Fruit fly (Drosophila melanogaster) whole organism, embryonic: Measurements from ENCODE around the gene CG13454.

ENCODE experiments used
- B-H2 ChIP-seq: fragments of 200-800 bp; sonication (Bioruptor generic); optimal IDR thresholded peaks from 2 replicates; lab custom pipeline; 2018; ENCODE audit warnings: missing biosample characterization, mild to moderate bottlenecking, missing genetic modification characterization
- CG10274 ChIP-seq: fragments of 200-800 bp; sonication (Bioruptor generic); optimal IDR thresholded peaks from 3 replicates; lab custom pipeline; 2017; ENCODE audit warnings: missing biosample characterization, mild to moderate bottlenecking, missing genetic modification characterization
- CG10959 ChIP-seq: fragments of 200-800 bp; sonication (Bioruptor generic); IDR thresholded peaks from 2 replicates; pipeline ENCODE4 v1.3.6; 2022; ENCODE audit warnings: missing biosample characterization, missing genetic modification characterization
- CG11093 ChIP-seq: fragments of 200-800 bp; sonication (Bioruptor generic); IDR thresholded peaks from 3 replicates; pipeline ENCODE4 v1.3.6; 2022; ENCODE audit warnings: missing biosample characterization, missing genetic modification characterization
- CG11560 ChIP-seq: fragments of 200-800 bp; sonication (Bioruptor generic); IDR thresholded peaks from 3 replicates; pipeline ENCODE4 v1.3.6; 2022; ENCODE audit warnings: missing biosample characterization, missing genetic modification characterization
- CG12071 ChIP-seq: fragments of 200-800 bp; sonication (Bioruptor generic); optimal IDR thresholded peaks from 3 replicates; lab custom pipeline; 2018; ENCODE audit warnings: missing biosample characterization, mild to moderate bottlenecking, missing genetic modification characterization
- CG12299 ChIP-seq: fragments of 200-800 bp; sonication (Bioruptor generic); optimal IDR thresholded peaks from 2 replicates; lab custom pipeline; 2018; ENCODE audit warnings: missing biosample characterization, mild to moderate bottlenecking, missing genetic modification characterization
- CG16813 ChIP-seq: fragments of 200-800 bp; sonication (Bioruptor generic); IDR thresholded peaks from 3 replicates; pipeline ENCODE4 v1.3.6; 2022; ENCODE audit warnings: missing biosample characterization, missing genetic modification characterization; ENCODE audit not compliant: partially characterized antibody
- CG17359 ChIP-seq: fragments of 200-800 bp; sonication (Bioruptor generic); optimal IDR thresholded peaks from 3 replicates; lab custom pipeline; 2018; ENCODE audit warnings: missing biosample characterization, mild to moderate bottlenecking, missing genetic modification characterization, moderate library complexity
- CG18476 ChIP-seq: fragments of 200-800 bp; sonication (Bioruptor generic); optimal IDR thresholded peaks from 2 replicates; lab custom pipeline; 2016; ENCODE audit warnings: missing biosample characterization, mild to moderate bottlenecking, missing genetic modification characterization
- CG31388 ChIP-seq: fragments of 200-800 bp; sonication (Bioruptor generic); optimal IDR thresholded peaks from 2 replicates; lab custom pipeline; 2016; ENCODE audit warnings: missing biosample characterization, missing genetic modification characterization
- CG32767 ChIP-seq: fragments of 200-800 bp; sonication (Bioruptor generic); IDR thresholded peaks from 2 replicates; pipeline ENCODE4 v1.3.6; 2022; ENCODE audit warnings: missing biosample characterization, missing genetic modification characterization
- CG34224 ChIP-seq: fragments of 200-800 bp; sonication (Bioruptor generic); IDR thresholded peaks from 3 replicates; pipeline ENCODE4 v1.3.6; 2022; ENCODE audit warnings: missing biosample characterization, missing genetic modification characterization; ENCODE audit not compliant: partially characterized antibody
- CG4360 ChIP-seq: fragments of 200-800 bp; sonication (Bioruptor generic); IDR thresholded peaks from 2 replicates; pipeline ENCODE4 v1.3.6; 2022; ENCODE audit warnings: missing biosample characterization, missing genetic modification characterization
- CG5180 ChIP-seq: fragments of 200-800 bp; sonication (Bioruptor generic); optimal IDR thresholded peaks from 3 replicates; lab custom pipeline; 2017; ENCODE audit warnings: missing biosample characterization, missing genetic modification characterization, mild to moderate bottlenecking, moderate library complexity, missing genetic modification reagents
- CG7963 ChIP-seq: fragments of 200-800 bp; sonication (Bioruptor generic); IDR thresholded peaks from 3 replicates; pipeline ENCODE4 v1.3.6; 2022; ENCODE audit warnings: missing biosample characterization, missing genetic modification characterization; ENCODE audit not compliant: partially characterized antibody
- Deaf1 ChIP-seq: fragments of 200-800 bp; optimal IDR thresholded peaks from 3 replicates; lab custom pipeline; 2019; ENCODE audit warnings: missing biosample characterization, mild to moderate bottlenecking, missing genetic modification characterization, moderate library complexity
- E2f2 ChIP-seq: fragments of 200-800 bp; sonication (Bioruptor generic); IDR thresholded peaks from 2 replicates; pipeline ENCODE4 v1.3.6; 2022; ENCODE audit warnings: missing biosample characterization, missing genetic modification characterization
- H2.0 ChIP-seq: fragments of 200-800 bp; sonication (Bioruptor generic); IDR thresholded peaks from 2 replicates; pipeline ENCODE4 v1.3.6; 2022; ENCODE audit warnings: missing biosample characterization, missing genetic modification characterization
- HmgD ChIP-seq: fragments of 200-800 bp; sonication (Bioruptor generic); optimal IDR thresholded peaks from 3 replicates; lab custom pipeline; 2016; ENCODE audit warnings: missing biosample characterization, missing genetic modification characterization
- NK7.1 ChIP-seq: fragments of 200-800 bp; sonication (Bioruptor generic); optimal IDR thresholded peaks from 3 replicates; lab custom pipeline; 2016; ENCODE audit warnings: missing biosample characterization, missing genetic modification characterization
- Neu2 ChIP-seq: fragments of 200-800 bp; sonication (Bioruptor generic); optimal IDR thresholded peaks from 3 replicates; lab custom pipeline; 2016; ENCODE audit warnings: missing biosample characterization, missing genetic modification characterization, borderline replicate concordance
- Nf-YB ChIP-seq: fragments of 200-800 bp; sonication (Bioruptor generic); optimal IDR thresholded peaks from 3 replicates; lab custom pipeline; 2019; ENCODE audit warnings: missing biosample characterization, mild to moderate bottlenecking, missing genetic modification characterization, moderate library complexity
- Nf-YC ChIP-seq: fragments of 200-800 bp; optimal IDR thresholded peaks from 3 replicates; lab custom pipeline; 2019; ENCODE audit warnings: missing biosample characterization, mild to moderate bottlenecking, missing genetic modification characterization, moderate library complexity
- Pdp1 ChIP-seq, 2 experiments: fragments of 200-800 bp; sonication (Bioruptor generic); optimal IDR thresholded peaks; 3 replicates each; lab custom pipeline; 2016; ENCODE audit warnings: missing biosample characterization in 2 of 2, missing genetic modification characterization in 2 of 2, mild to moderate bottlenecking in 1 of 2, moderate library complexity in 1 of 2
- Spps ChIP-seq: fragments of 200-800 bp; sonication (Bioruptor generic); optimal IDR thresholded peaks from 2 replicates; lab custom pipeline; 2018; ENCODE audit warnings: missing biosample characterization, mild to moderate bottlenecking, missing genetic modification characterization
- Xrp1 ChIP-seq: fragments of 200-800 bp; sonication (Bioruptor generic); IDR thresholded peaks from 2 replicates; pipeline ENCODE4 v1.3.6; 2022; ENCODE audit warnings: missing biosample characterization, missing genetic modification characterization
- amos ChIP-seq: fragments of 200-800 bp; sonication (Bioruptor generic); IDR thresholded peaks from 2 replicates; pipeline ENCODE4 v1.3.6; 2022; ENCODE audit warnings: missing biosample characterization, missing genetic modification characterization; ENCODE audit not compliant: partially characterized antibody
- chm ChIP-seq: fragments of 200-800 bp; sonication (Bioruptor generic); IDR thresholded peaks from 2 replicates; pipeline ENCODE4 v1.3.6; 2022; ENCODE audit warnings: missing biosample characterization, missing genetic modification characterization
- ci ChIP-seq: fragments of 200-800 bp; sonication (Bioruptor generic); IDR thresholded peaks from 3 replicates; pipeline ENCODE4 v1.3.6; 2022; ENCODE audit warnings: missing biosample characterization, missing genetic modification characterization
- dimm ChIP-seq: fragments of 200-800 bp; sonication (Bioruptor generic); IDR thresholded peaks from 2 replicates; pipeline ENCODE4 v1.3.6; 2022; ENCODE audit warnings: missing biosample characterization, missing genetic modification characterization
- ems ChIP-seq: fragments of 200-800 bp; sonication (Bioruptor generic); optimal IDR thresholded peaks from 3 replicates; lab custom pipeline; 2016; ENCODE audit warnings: missing biosample characterization, missing genetic modification characterization
- gcm2 ChIP-seq: fragments of 200-800 bp; sonication (Bioruptor generic); optimal IDR thresholded peaks from 2 replicates; lab custom pipeline; 2016; ENCODE audit warnings: missing biosample characterization, missing genetic modification characterization
- ham ChIP-seq: fragments of 200-800 bp; sonication (Bioruptor generic); IDR thresholded peaks from 2 replicates; pipeline ENCODE4 v1.3.6; 2022; ENCODE audit warnings: missing biosample characterization, missing genetic modification characterization
- ind ChIP-seq: fragments of 200-800 bp; sonication (Bioruptor generic); optimal IDR thresholded peaks from 3 replicates; lab custom pipeline; 2016; ENCODE audit warnings: missing biosample characterization, missing genetic modification characterization
- kah ChIP-seq: fragments of 200-800 bp; sonication (Bioruptor generic); optimal IDR thresholded peaks from 2 replicates; lab custom pipeline; 2018; ENCODE audit warnings: missing biosample characterization, mild to moderate bottlenecking, missing genetic modification characterization
- kni ChIP-seq: fragments of 200-800 bp; sonication (Bioruptor generic); optimal IDR thresholded peaks from 3 replicates; lab custom pipeline; 2017; ENCODE audit warnings: mild to moderate bottlenecking, missing biosample characterization, missing genetic modification reagents, missing genetic modification characterization
- lbe ChIP-seq: fragments of 200-800 bp; sonication (Bioruptor generic); optimal IDR thresholded peaks from 2 replicates; lab custom pipeline; 2016; ENCODE audit warnings: missing biosample characterization, mild to moderate bottlenecking, missing genetic modification characterization
- lmd ChIP-seq: fragments of 200-800 bp; sonication (Bioruptor generic); IDR thresholded peaks from 2 replicates; pipeline ENCODE4 v1.3.6; 2022; ENCODE audit warnings: missing biosample characterization, missing genetic modification characterization
- luna ChIP-seq: fragments of 200-800 bp; sonication (Bioruptor generic); optimal IDR thresholded peaks from 2 replicates; lab custom pipeline; 2016; ENCODE audit warnings: missing biosample characterization, missing genetic modification characterization
- nau ChIP-seq: fragments of 200-800 bp; sonication (Bioruptor generic); optimal IDR thresholded peaks from 3 replicates; lab custom pipeline; 2017; ENCODE audit warnings: missing biosample characterization, mild to moderate bottlenecking, missing genetic modification characterization, missing genetic modification reagents
- nerfin-2 ChIP-seq: fragments of 200-800 bp; sonication (Bioruptor generic); IDR thresholded peaks from 2 replicates; pipeline ENCODE4 v1.3.6; 2022; ENCODE audit warnings: missing biosample characterization, missing genetic modification characterization; ENCODE audit not compliant: partially characterized antibody
- schlank ChIP-seq: fragments of 200-800 bp; sonication (Bioruptor generic); optimal IDR thresholded peaks from 2 replicates; lab custom pipeline; 2018; ENCODE audit warnings: missing biosample characterization, mild to moderate bottlenecking, missing genetic modification characterization
- sisA ChIP-seq: fragments of 200-800 bp; sonication (Bioruptor generic); IDR thresholded peaks from 2 replicates; pipeline ENCODE4 v1.3.6; 2022; ENCODE audit warnings: missing biosample characterization, missing genetic modification characterization
- tgo ChIP-seq: fragments of 200-800 bp; sonication (Bioruptor generic); IDR thresholded peaks from 3 replicates; pipeline ENCODE4 v1.3.6; 2022; ENCODE audit warnings: missing biosample characterization, missing genetic modification characterization
- unpg ChIP-seq: fragments of 200-800 bp; sonication (Bioruptor generic); optimal IDR thresholded peaks from 3 replicates; lab custom pipeline; 2018; ENCODE audit warnings: missing biosample characterization, mild to moderate bottlenecking, missing genetic modification characterization, moderate library complexity
- usp ChIP-seq: fragments of >200 bp; optimal IDR thresholded peaks from 2 replicates; lab custom pipeline; 2017; ENCODE audit warnings: missing biosample characterization, missing genetic modification characterization
- z ChIP-seq: fragments of 200-800 bp; sonication (Bioruptor generic); IDR thresholded peaks from 3 replicates; pipeline ENCODE4 v1.3.6; 2022; ENCODE audit warnings: missing biosample characterization, missing genetic modification characterization
- zen ChIP-seq: fragments of 200-800 bp; sonication (Bioruptor generic); optimal IDR thresholded peaks from 3 replicates; lab custom pipeline; 2018; ENCODE audit warnings: missing biosample characterization, mild to moderate bottlenecking, missing genetic modification characterization, moderate library complexity

CG13454 gene

DNA sequence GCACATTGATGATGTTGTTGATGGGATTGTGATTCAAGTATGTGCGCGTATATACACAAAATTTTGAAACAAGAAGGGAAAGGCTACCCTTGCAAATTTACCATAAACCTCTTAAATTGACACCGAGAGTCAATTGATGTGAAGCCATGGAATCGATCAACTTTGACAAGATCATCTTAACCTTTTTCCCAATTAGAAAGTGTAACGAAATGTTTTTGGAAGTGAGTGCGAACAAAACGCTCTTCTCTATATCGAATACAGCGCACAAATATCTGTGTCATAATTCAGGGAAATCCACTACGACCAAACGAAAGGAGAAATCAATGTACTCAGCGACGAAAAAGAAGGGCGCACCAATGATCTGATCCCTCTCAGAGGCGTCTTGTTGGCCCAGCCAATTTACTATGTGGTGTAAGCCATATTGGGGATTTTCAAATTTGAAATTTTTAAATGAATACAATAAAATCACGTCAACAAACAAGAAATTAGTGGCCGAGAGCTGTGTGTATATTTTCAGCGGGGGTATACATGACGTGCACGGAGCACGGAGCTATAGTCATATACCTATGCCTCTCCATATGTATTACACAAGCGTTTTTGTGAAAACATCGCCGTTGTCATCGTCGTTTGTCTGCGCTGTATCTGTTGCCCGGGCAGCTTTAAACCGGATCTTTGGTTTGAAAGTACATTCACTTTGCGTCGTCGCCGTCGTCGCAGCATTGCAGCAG, 16.7 kb upstream of the CG13454 start (continued):
- TF ChIP-seq HmgD (no peak), sisA (GFP tag; lab: Robert Waterston, UW) (peak; percentile 16; the same call in 1 of the 2 replicates), schlank (no peak), z (GFP tag; lab: Robert Waterston, UW) (no peak), ind (GFP tag; lab: Kevin White, UChicago) (peak; percentile 52), kah (no peak), lmd (GFP tag; lab: Robert Waterston, UW) (peak; percentile 16; the same call in 1 of the 2 replicates), zen (tag; lab: Kevin White, UChicago) (peak; percentile 1), H2.0 (GFP tag; lab: Robert Waterston, UW) (peak; percentile 46; the same call in 1 of the 2 replicates), NK7.1 (GFP tag; lab: Kevin White, UChicago) (no peak), nerfin-2 (GFP tag; lab: Robert Waterston, UW) (no peak), Deaf1 (tag; lab: Kevin White, UChicago) (no peak), Neu2 (no peak), unpg (GFP tag; lab: Kevin White, UChicago) (peak; percentile 41), CG32767 (GFP tag; lab: Robert Waterston, UW) (0 out of 2 replicates have a peak, but pooled peaks have one; percentile 48), CG16813 (no peak), CG11560 (no peak), luna (GFP tag; lab: Kevin White, UChicago) (no peak), B-H2 (GFP tag; lab: Kevin White, UChicago) (no peak), gcm2 (GFP tag; lab: Kevin White, UChicago) (no peak), CG4360 (GFP tag; lab: Robert Waterston, UW) (0 out of 2 replicates have a peak, but pooled peaks have one; percentile 26), CG34224 (no peak), amos (GFP tag; lab: Robert Waterston, UW) (no peak), CG17359 (tag; lab: Kevin White, UChicago) (peak; percentile 57), Pdp1 (GFP tag; optimal IDR thresholded peaks at IDR 0.05; lab: Kevin White, UChicago) (peak; percentile 41 to 79), CG12299 (tag; lab: Kevin White, UChicago) (no peak), lbe (peak; percentile 87), kni (GFP tag; lab: Kevin White, UChicago) (no peak), CG5180 (GFP tag; lab: Kevin White, UChicago) (peak; percentile 35), ems (GFP tag; lab: Kevin White, UChicago) (peak; percentile 26), usp (GFP tag; lab: Kevin White, UChicago) (no peak), CG12071 (GFP tag; lab: Kevin White, UChicago) (peak; percentile 48), Nf-YC (tag; lab: Kevin White, UChicago) (no peak), dimm (GFP tag; lab: Robert Waterston, UW) (no peak), ham (GFP tag; lab: Robert Waterston, UW) (no peak), CG11093 (GFP tag; lab: Robert Waterston, UW) (0 out of 3 replicates have a peak, but pooled peaks have one; percentile 6), Nf-YB (no peak), tgo (GFP tag; lab: Robert Waterston, UW) (no peak), Spps (tag; lab: Kevin White, UChicago) (peak; percentile 34), CG10274 (GFP tag; lab: Kevin White, UChicago) (peak; percentile 99), ci (GFP tag; lab: Robert Waterston, UW) (no peak), nau (GFP tag; lab: Kevin White, UChicago) (no peak), CG10959 (no peak), CG31388 (GFP tag; lab: Kevin White, UChicago) (peak; percentile 10), chm (GFP tag; lab: Robert Waterston, UW) (no peak), E2f2 (GFP tag; lab: Robert Waterston, UW) (no peak), Xrp1 (peak; percentile 50), CG7963 (GFP tag; lab: Robert Waterston, UW) (no peak), CG18476 (no peak)
